Fruit fly (Drosophila melanogaster): ENCODE results near the gene obst-H.

dm6 chr3L:15544455-15545415, 15.7 kb upstream of the obst-H start:
- TF ChIP-seq ato (GFP tag; IDR thresholded peaks at IDR 0.05; ENCODE audit: partially characterized antibody) (no peak), CG2116 (GFP tag; optimal IDR thresholded peaks at IDR 0.05) (no peak), CG43689 (GFP tag; IDR thresholded peaks at IDR 0.05) (no peak), NFAT (GFP tag; IDR thresholded peaks at IDR 0.05) (no peak), CG6689 (GFP tag; IDR thresholded peaks at IDR 0.05) (no peak), Gug (GFP tag; IDR thresholded peaks at IDR 0.05) (peak; percentile 16; the same call in 1 of the 4 replicates), CoRest (tag; optimal IDR thresholded peaks at IDR 0.05) (no peak)

Measured in whole organism, embryonic.